Worm (Caenorhabditis elegans) whole organism, L3 larva: Measurements from ENCODE around the gene F32D8.14.

Experiments
- aly-2 ChIP-seq: fragments of 150-350 bp; optimal IDR thresholded peaks from 2 replicates; lab custom pipeline; 2014; ENCODE audit warnings: missing biosample characterization, missing genetic modification characterization
- ceh-82 ChIP-seq: fragments of 150-350 bp; optimal IDR thresholded peaks from 2 replicates; lab custom pipeline; 2014; ENCODE audit warnings: missing biosample characterization, missing genetic modification characterization
- fkh-10 ChIP-seq: sonication (generic microtip); optimal IDR thresholded peaks from 2 replicates; lab custom pipeline; 2017; ENCODE audit warnings: missing biosample characterization, missing genetic modification reagents, missing genetic modification characterization
- jun-1 ChIP-seq: fragments of 150-350 bp; optimal IDR thresholded peaks from 2 replicates; lab custom pipeline; 2014; ENCODE audit warnings: missing biosample characterization, missing genetic modification reagents, missing genetic modification characterization
- nhr-12 ChIP-seq: fragments of 150-350 bp; optimal IDR thresholded peaks from 2 replicates; lab custom pipeline; 2014; ENCODE audit warnings: missing biosample characterization, missing genetic modification characterization
- nhr-237 ChIP-seq: fragments of 150-350 bp; optimal IDR thresholded peaks from 2 replicates; lab custom pipeline; 2014; ENCODE audit warnings: missing biosample characterization, missing genetic modification characterization
- nhr-77 ChIP-seq: fragments of 150-350 bp; optimal IDR thresholded peaks from 2 replicates; lab custom pipeline; 2014; ENCODE audit warnings: missing biosample characterization, missing genetic modification characterization
- pha-4 ChIP-seq: fragments of 150-350 bp; optimal IDR thresholded peaks from 2 replicates; lab custom pipeline; 2014; ENCODE audit warnings: missing biosample characterization, missing genetic modification reagents, missing genetic modification characterization
- sea-2 ChIP-seq: fragments of 150-350 bp; sonication (generic microtip); optimal IDR thresholded peaks from 4 replicates; lab custom pipeline; 2014; ENCODE audit warnings: missing biosample characterization, missing genetic modification reagents, missing genetic modification characterization
- skn-1 ChIP-seq: fragments of 150-350 bp; optimal IDR thresholded peaks from 2 replicates; lab custom pipeline; 2014; ENCODE audit warnings: missing biosample characterization, missing genetic modification characterization
- unc-62 ChIP-seq: fragments of 150-350 bp; sonication (generic microtip); optimal IDR thresholded peaks from 4 replicates; lab custom pipeline; 2014; ENCODE audit warnings: missing biosample characterization, missing genetic modification reagents, missing genetic modification characterization

ce11 chrV:10918373-10918772 lies 23.8 kb upstream of the F32D8.14 start, which contains the start of gene F58B4.2:
- no peak for TF ChIP-seq nhr-77 (tag; lab: Kevin White, UChicago)
- TF ChIP-seq jun-1 (tag; lab: Kevin White, UChicago): no peak
- TF ChIP-seq nhr-237 (tag; lab: Kevin White, UChicago): no peak
- no peak for TF ChIP-seq pha-4 (tag; lab: Kevin White, UChicago)
- TF ChIP-seq ceh-82 (tag; lab: Kevin White, UChicago): no peak
- no peak for TF ChIP-seq sea-2 (GFP tag; lab: Kevin White, UChicago)
- TF ChIP-seq aly-2 (tag; lab: Kevin White, UChicago): no peak
- TF ChIP-seq nhr-12: no peak
- TF ChIP-seq skn-1: no peak
- no peak for TF ChIP-seq unc-62 (GFP tag; lab: Kevin White, UChicago)
- no peak for TF ChIP-seq fkh-10 (GFP tag; lab: Kevin White, UChicago)
